Worm (Caenorhabditis elegans) whole organism, late embryonic: ENCODE results near the gene twk-8.

Experiments used
- ceh-18 ChIP-seq: sonication (generic microtip); optimal IDR thresholded peaks from 2 replicates; lab custom pipeline; 2016; ENCODE audit warnings: missing genetic modification characterization, missing compliant biosample characterization
- ceh-2 ChIP-seq: sonication (generic microtip); optimal IDR thresholded peaks from 2 replicates; lab custom pipeline; 2016; ENCODE audit warnings: missing genotype, missing genetic modification characterization, missing compliant biosample characterization
- ceh-22 ChIP-seq: sonication (generic microtip); optimal IDR thresholded peaks from 2 replicates; lab custom pipeline; 2017; ENCODE audit warnings: missing biosample characterization, missing genetic modification characterization
- ceh-24 ChIP-seq: sonication (generic microtip); optimal IDR thresholded peaks from 2 replicates; lab custom pipeline; 2016; ENCODE audit warnings: mild to moderate bottlenecking, missing genetic modification characterization, missing compliant biosample characterization
- fkh-6 ChIP-seq: sonication (generic microtip); optimal IDR thresholded peaks from 2 replicates; lab custom pipeline; 2016; ENCODE audit warnings: missing genetic modification characterization, missing compliant biosample characterization
- lin-11 ChIP-seq: fragments of 200-800 bp; sonication (Bioruptor generic); optimal IDR thresholded peaks from 2 replicates; lab custom pipeline; 2018; ENCODE audit warnings: mild to moderate bottlenecking, missing genetic modification characterization, missing compliant biosample characterization
- madf-2 ChIP-seq: sonication (generic microtip); optimal IDR thresholded peaks from 2 replicates; lab custom pipeline; 2017; ENCODE audit warnings: missing genetic modification characterization, missing compliant biosample characterization
- nhr-11 ChIP-seq: fragments of 150-350 bp; optimal IDR thresholded peaks from 2 replicates; lab custom pipeline; 2014; ENCODE audit warnings: missing biosample characterization, missing genetic modification characterization
- nhr-232 ChIP-seq: sonication (generic microtip); optimal IDR thresholded peaks from 2 replicates; lab custom pipeline; 2016; ENCODE audit warnings: missing genetic modification characterization, missing compliant biosample characterization
- pha-4 ChIP-seq: fragments of 150-350 bp; optimal IDR thresholded peaks from 2 replicates; lab custom pipeline; 2018; ENCODE audit warnings: missing biosample characterization, missing genetic modification reagents, missing genetic modification characterization
- pqm-1 ChIP-seq: sonication (generic microtip); optimal IDR thresholded peaks from 2 replicates; lab custom pipeline; 2016; ENCODE audit warnings: missing genetic modification characterization, missing compliant biosample characterization
- tbx-2 ChIP-seq: sonication (generic microtip); optimal IDR thresholded peaks from 2 replicates; lab custom pipeline; 2016; ENCODE audit warnings: missing genetic modification characterization, missing compliant biosample characterization
- unc-55 ChIP-seq: sonication (generic microtip); optimal IDR thresholded peaks from 2 replicates; lab custom pipeline; 2017; ENCODE audit warnings: missing biosample characterization, missing genetic modification reagents, missing genetic modification characterization
- ztf-16 ChIP-seq: sonication (generic microtip); optimal IDR thresholded peaks from 2 replicates; lab custom pipeline; 2017; ENCODE audit warnings: missing genetic modification characterization, missing compliant biosample characterization

- TF ChIP-seq pqm-1 (tag; lab: Kevin White, UChicago) (no peak), ceh-18 (tag; lab: Kevin White, UChicago) (no peak), ceh-2 (tag; lab: Kevin White, UChicago) (no peak), madf-2 (no peak), ceh-22 (tag; lab: Kevin White, UChicago) (no peak), unc-55 (no peak), tbx-2 (tag; lab: Kevin White, UChicago) (no peak), nhr-232 (tag; lab: Kevin White, UChicago) (no peak), nhr-11 (tag; lab: Kevin White, UChicago) (no peak), pha-4 (no peak), ztf-16 (tag; lab: Kevin White, UChicago) (no peak), ceh-24 (tag; lab: Kevin White, UChicago) (no peak), fkh-6 (no peak), lin-11 (tag; lab: Kevin White, UChicago) (no peak)
Observed at ce11 chrIV:9108631-9109030, 26.5 kb downstream of the twk-8 start, which contains the start of gene aly-1.
